Worm (Caenorhabditis elegans): ENCODE results near the gene nhr-226.

The nhr-226 gene

DNA sequence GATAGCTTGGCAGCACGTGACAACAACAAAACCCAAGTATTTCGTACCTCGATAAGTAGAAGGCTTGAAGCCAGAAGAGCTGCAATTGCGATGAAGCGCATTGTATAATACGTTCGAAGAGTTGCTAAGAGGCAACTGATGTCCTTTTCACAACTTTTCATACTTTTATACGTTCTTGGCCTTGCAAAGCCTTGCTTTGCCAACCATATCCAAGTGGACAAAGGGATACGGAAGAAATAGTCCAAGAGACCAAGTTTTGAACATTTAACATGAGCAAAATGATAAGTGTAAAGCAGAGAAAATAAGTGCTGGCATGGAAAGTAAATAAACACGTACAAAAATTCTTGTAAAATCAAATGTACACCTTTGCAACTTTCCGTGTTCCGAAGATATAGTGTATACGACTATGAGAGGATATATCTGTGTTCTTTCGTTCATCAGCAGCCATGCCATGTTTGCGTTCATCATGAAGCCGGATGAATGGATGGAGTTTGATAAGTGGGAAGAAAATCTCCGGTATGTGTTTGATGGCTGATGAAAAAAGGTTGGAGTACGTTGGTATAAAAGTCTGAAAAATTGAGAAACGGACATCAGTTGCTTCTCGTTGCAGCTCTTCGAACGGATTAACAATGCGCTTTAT lies 20.3 kb upstream of the nhr-226 start, which contains the start of the genes Y5H2A.4 and abu-4:
TSS of gene Y5H2A.4 (minus strand) at position 101 of the 640 bp plus-strand sequence.
TSS of gene abu-4 (plus strand) at position 590 of the 640 bp plus-strand sequence.
- TF ChIP-seq chd-7 (tag; optimal IDR thresholded peaks at IDR 0.05) (no peak), F55B11.4 (tag; optimal IDR thresholded peaks at IDR 0.05; ENCODE audit: borderline replicate concordance, insufficient read depth) (no peak), ZK185.1 (tag; optimal IDR thresholded peaks at IDR 0.05; ENCODE audit: poor library complexity, severe bottlenecking) (no peak), snpc-3.4 (tag; optimal IDR thresholded peaks at IDR 0.05) (no peak), nhr-90 (tag; optimal IDR thresholded peaks at IDR 0.05) (no peak), let-607 (tag; optimal IDR thresholded peaks at IDR 0.05) (no peak), zim-3 (tag; optimal IDR thresholded peaks at IDR 0.05) (no peak), lsy-27 (tag; optimal IDR thresholded peaks at IDR 0.05; ENCODE audit: borderline replicate concordance, insufficient read depth) (no peak), bed-2 (GFP tag; IDR thresholded peaks at IDR 0.05) (no peak), F52B5.7 (tag; optimal IDR thresholded peaks at IDR 0.05) (no peak), hrde-1 (tag; optimal IDR thresholded peaks at IDR 0.05; ENCODE audit: borderline replicate concordance) (no peak), ztf-22 (GFP tag; optimal IDR thresholded peaks at IDR 0.05) (no peak), lsl-1 (GFP tag; optimal IDR thresholded peaks at IDR 0.05) (no peak), lin-26 (GFP tag; IDR thresholded peaks at IDR 0.05) (no peak), ztf-25 (GFP tag; IDR thresholded peaks at IDR 0.05) (no peak), T07F8.4 (tag; optimal IDR thresholded peaks at IDR 0.05) (no peak), Y95B8A.8 (GFP tag; IDR thresholded peaks at IDR 0.05) (no peak)

DNA sequence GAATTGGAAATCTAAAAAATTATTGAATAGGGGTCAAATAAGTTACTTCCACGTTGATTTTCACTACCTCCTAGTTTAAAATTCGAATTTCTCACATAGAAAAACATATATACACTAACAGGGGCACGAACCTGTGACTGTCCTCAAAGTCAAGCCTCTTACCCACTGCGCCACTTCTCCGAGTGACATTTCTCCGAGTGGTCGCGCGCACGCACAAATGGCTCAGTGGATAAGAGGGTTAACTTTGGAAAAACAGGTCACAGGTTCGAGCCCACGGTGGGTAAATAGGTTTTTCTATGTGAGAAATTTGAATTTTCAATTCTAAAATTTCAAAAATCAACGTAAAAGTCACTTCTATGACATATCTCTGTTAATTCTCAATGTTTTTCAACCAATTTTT lies 17.4 kb upstream of the nhr-226 start:
- no peak for TF ChIP-seq somi-1 (GFP tag; optimal IDR thresholded peaks at IDR 0.05)
- TF ChIP-seq rpc-1 (optimal IDR thresholded peaks at IDR 0.05): no peak
- TF ChIP-seq rpc-1 (tag; optimal IDR thresholded peaks at IDR 0.05): peak; percentile 50
- TF ChIP-seq lin-26 (GFP tag; IDR thresholded peaks at IDR 0.05): no peak
- no peak for TF ChIP-seq F23B12.7 (tag; optimal IDR thresholded peaks at IDR 0.05; ENCODE audit: insufficient read depth)
- TF ChIP-seq ZK185.1 (tag; optimal IDR thresholded peaks at IDR 0.05; ENCODE audit: poor library complexity, severe bottlenecking): no peak
- peak; percentile 14 for TF ChIP-seq efl-1 (GFP tag; optimal IDR thresholded peaks at IDR 0.05)
- no peak for TF ChIP-seq akir-1 (GFP tag; optimal IDR thresholded peaks at IDR 0.05)
- peak; percentile 26; the same call in 1 of the 2 replicates for TF ChIP-seq dox-1 (GFP tag; IDR thresholded peaks at IDR 0.05)
- TF ChIP-seq ztf-22 (GFP tag; optimal IDR thresholded peaks at IDR 0.05): no peak
- TF ChIP-seq ztf-18 (tag; optimal IDR thresholded peaks at IDR 0.05): no peak
- no peak for TF ChIP-seq nhr-27 (tag; optimal IDR thresholded peaks at IDR 0.05)
- no peak for TF ChIP-seq snpc-3.4 (tag; optimal IDR thresholded peaks at IDR 0.05)
- TF ChIP-seq egrh-3 (GFP tag; IDR thresholded peaks at IDR 0.05): peak; percentile 22; the same call in 1 of the 2 replicates
- no peak for TF ChIP-seq ztf-28 (GFP tag; IDR thresholded peaks at IDR 0.05)
- no peak for TF ChIP-seq Y79H2A.3 (GFP tag; conservative IDR thresholded peaks at IDR 0.05)
- peak; percentile 21; the same call in 1 of the 2 replicates for TF ChIP-seq D2030.7 (GFP tag; IDR thresholded peaks at IDR 0.05)
- TF ChIP-seq ekl-4 (GFP tag; IDR thresholded peaks at IDR 0.05): no peak
- no peak for TF ChIP-seq ceh-40 (GFP tag; IDR thresholded peaks at IDR 0.05)
- no peak for TF ChIP-seq nfya-1 (tag; optimal IDR thresholded peaks at IDR 0.05; ENCODE audit: borderline replicate concordance, insufficient read depth)
- TF ChIP-seq attf-6 (GFP tag; IDR thresholded peaks at IDR 0.05): no peak
- no peak for TF ChIP-seq egl-18 (GFP tag; IDR thresholded peaks at IDR 0.05)
- 0 out of 2 replicates have a peak, but pooled peaks have one; percentile 29 for TF ChIP-seq mcd-1 (GFP tag; IDR thresholded peaks at IDR 0.05)
- TF ChIP-seq C06A6.2 (GFP tag; conservative IDR thresholded peaks at IDR 0.05): no peak
- TF ChIP-seq F37B4.10 (GFP tag; IDR thresholded peaks at IDR 0.05): no peak
- TF ChIP-seq tbx-9 (tag; optimal IDR thresholded peaks at IDR 0.05; ENCODE audit: borderline replicate concordance): no peak
- TF ChIP-seq sdz-38 (tag; optimal IDR thresholded peaks at IDR 0.05): no peak
- TF ChIP-seq atf-7 (tag; optimal IDR thresholded peaks at IDR 0.05): no peak
- TF ChIP-seq sea-2 (GFP tag; IDR thresholded peaks at IDR 0.05): no peak
- TF ChIP-seq attf-3 (GFP tag; conservative IDR thresholded peaks at IDR 0.05): no peak
- no peak for TF ChIP-seq B0019.2 (GFP tag; conservative IDR thresholded peaks at IDR 0.05)
- no peak for TF ChIP-seq ztf-25 (GFP tag; IDR thresholded peaks at IDR 0.05)
- TF ChIP-seq tbp1 (GFP tag; optimal IDR thresholded peaks at IDR 0.05): peak; percentile 64
